Fruit fly (Drosophila melanogaster) S2 (cell line): ENCODE data around the gene CG18180.

Experiments used
- CG8478 ChIP-seq: fragments of >200 bp; optimal IDR thresholded peaks from 2 replicates; lab custom pipeline; 2018
- CTCF ChIP-seq, 2 experiments: fragments of >200 bp; optimal IDR thresholded peaks; 2 replicates each; lab custom pipeline; 2018

DNA sequence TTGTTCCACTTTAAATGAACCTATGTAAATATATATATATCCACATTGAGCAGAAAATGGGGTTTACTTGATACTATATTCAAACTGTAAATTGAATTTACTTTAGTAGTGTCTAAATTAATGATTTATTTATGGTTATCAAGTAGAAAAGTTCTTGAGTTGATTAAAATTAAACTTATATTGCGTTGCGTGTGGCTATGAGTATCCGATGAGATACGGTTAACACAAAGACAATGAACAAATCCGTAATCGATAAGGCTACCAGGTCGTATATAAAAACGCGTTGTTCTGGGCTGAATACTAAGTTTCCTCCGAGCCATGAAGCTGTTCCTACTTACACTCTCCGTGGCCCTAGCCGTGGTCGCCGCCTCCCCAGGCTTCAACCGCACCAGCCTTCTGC is 1.8 kb upstream of the CG18180 start, which contains the start of gene CG18179:
- TF ChIP-seq CG8478 (lab: Kevin White, UChicago) (no peak), CTCF (optimal IDR thresholded peaks at IDR 0.05; lab: Kevin White, UChicago) (no peak)
